Fruit fly (Drosophila melanogaster) whole organism, pupa: ENCODE measurements around the gene CG42238.

Experiments used
- CG10348 ChIP-seq: fragments of 200-800 bp; sonication (Bioruptor generic); IDR thresholded peaks from 2 replicates; pipeline ENCODE4 v1.3.6; 2022; ENCODE audit warnings: missing biosample characterization, missing genetic modification characterization
- CG34367 ChIP-seq: fragments of 200-800 bp; sonication (Bioruptor generic); optimal IDR thresholded peaks from 2 replicates; lab custom pipeline; 2018; ENCODE audit warnings: missing biosample characterization, mild to moderate bottlenecking, missing genetic modification characterization
- EcR ChIP-seq: fragments of 200-800 bp; sonication (Bioruptor generic); optimal IDR thresholded peaks from 3 replicates; lab custom pipeline; 2019; ENCODE audit warnings: missing biosample characterization, missing genetic modification characterization, mild to moderate bottlenecking, moderate library complexity, missing genetic modification reagents
- fd96Ca ChIP-seq: fragments of 200-800 bp; sonication (Bioruptor generic); IDR thresholded peaks from 3 replicates; pipeline ENCODE4 v1.3.6; 2022; ENCODE audit warnings: missing biosample characterization, missing genetic modification characterization

DNA sequence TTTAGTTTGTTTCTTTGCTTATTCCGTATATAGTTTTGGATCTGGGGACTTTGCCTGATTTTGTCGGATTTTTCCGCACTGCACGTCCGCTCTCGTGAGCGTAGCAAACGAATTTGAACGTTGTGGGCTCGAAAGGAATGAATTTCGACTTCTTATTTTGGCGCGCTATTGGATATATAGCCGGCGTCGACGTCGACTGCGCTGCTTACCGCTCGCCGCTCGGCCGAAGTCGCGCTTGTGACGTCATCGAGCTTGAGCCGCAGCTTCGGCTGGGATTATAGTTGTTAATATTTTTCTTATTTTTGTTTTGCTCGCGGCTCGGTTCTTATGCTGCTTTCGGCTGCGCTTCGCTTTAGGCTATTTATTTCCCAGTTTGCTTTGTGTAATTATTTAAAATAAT lies 17.8 kb upstream of the CG42238 start:
- TF ChIP-seq EcR (GFP tag; lab: Kevin White, UChicago) (no peak), fd96Ca (GFP tag; lab: Robert Waterston, UW) (no peak), CG34367 (no peak), CG10348 (GFP tag; lab: Robert Waterston, UW) (no peak)
